Worm (Caenorhabditis elegans) whole organism, L2 larva: ENCODE measurements around the gene Y73F8A.14.
"Not testable (repeated sequence)": the region's sequence is repeated elsewhere in the genome, so short reads cannot be mapped to it uniquely, and the experiment has no call there.

Source experiments
- C34F6.9 ChIP-seq: fragments of 150-350 bp; optimal IDR thresholded peaks from 2 replicates; lab custom pipeline; 2014; ENCODE audit warnings: missing biosample characterization, missing genetic modification characterization
- F13H6.1 ChIP-seq: sonication (generic microtip); optimal IDR thresholded peaks from 2 replicates; lab custom pipeline; 2016; ENCODE audit warnings: missing genetic modification characterization, missing compliant biosample characterization
- Y55F3AM.14 ChIP-seq: fragments of 200-800 bp; sonication (Bioruptor generic); optimal IDR thresholded peaks from 2 replicates; lab custom pipeline; 2018; ENCODE audit warnings: mild to moderate bottlenecking, missing genetic modification characterization, missing compliant biosample characterization
- ZK546.5 ChIP-seq: sonication (generic microtip); optimal IDR thresholded peaks from 2 replicates; lab custom pipeline; 2017; ENCODE audit warnings: missing biosample characterization, missing genetic modification characterization
- alr-1 ChIP-seq: fragments of 150-350 bp; optimal IDR thresholded peaks from 2 replicates; lab custom pipeline; 2014; ENCODE audit warnings: missing biosample characterization, missing genetic modification characterization
- aly-2 ChIP-seq: fragments of 150-350 bp; optimal IDR thresholded peaks from 2 replicates; lab custom pipeline; 2014; ENCODE audit warnings: missing biosample characterization, missing genetic modification characterization
- ama-1 ChIP-seq: fragments of 150-350 bp; optimal IDR thresholded peaks from 2 replicates; lab custom pipeline; 2018; ENCODE audit warnings: inconsistent platforms
- blmp-1 ChIP-seq: sonication (generic microtip); optimal IDR thresholded peaks from 2 replicates; lab custom pipeline; 2017; ENCODE audit warnings: missing genetic modification characterization, mild to moderate bottlenecking, missing compliant biosample characterization, antibody characterized with exemption, moderate library complexity; ENCODE audit not compliant: insufficient read depth
- ceh-82 ChIP-seq: fragments of 150-350 bp; optimal IDR thresholded peaks from 2 replicates; lab custom pipeline; 2014; ENCODE audit warnings: missing biosample characterization, missing genetic modification characterization
- crh-2 ChIP-seq: sonication (generic microtip); optimal IDR thresholded peaks from 2 replicates; lab custom pipeline; 2017; ENCODE audit warnings: missing biosample characterization, missing genetic modification characterization
- elt-1 ChIP-seq: fragments of 150-350 bp; optimal IDR thresholded peaks from 2 replicates; lab custom pipeline; 2014; ENCODE audit warnings: missing biosample characterization, missing genetic modification characterization
- elt-3 ChIP-seq: sonication (generic microtip); optimal IDR thresholded peaks from 2 replicates; lab custom pipeline; 2017; ENCODE audit warnings: missing biosample characterization, missing genetic modification characterization
- fos-1 ChIP-seq: fragments of 150-350 bp; optimal IDR thresholded peaks from 2 replicates; lab custom pipeline; 2014; ENCODE audit warnings: missing biosample characterization, missing genetic modification characterization
- lin-11 ChIP-seq: fragments of 150-350 bp; sonication (generic microtip); optimal IDR thresholded peaks from 2 replicates; lab custom pipeline; 2014; ENCODE audit warnings: missing biosample characterization, missing genetic modification characterization, inconsistent platforms, mixed read lengths
- lin-13 ChIP-seq: fragments of 150-350 bp; optimal IDR thresholded peaks from 2 replicates; lab custom pipeline; 2014; ENCODE audit warnings: missing biosample characterization, missing genetic modification reagents, missing genetic modification characterization
- lin-39 ChIP-seq: fragments of 150-350 bp; optimal IDR thresholded peaks from 2 replicates; lab custom pipeline; 2014; ENCODE audit warnings: missing biosample characterization, missing genetic modification reagents, missing genetic modification characterization
- lsy-2 ChIP-seq, 2 experiments: fragments of 150-350 bp in 1 of 2; sonication (generic microtip) in 1 of 2; optimal IDR thresholded peaks; 2 replicates each; lab custom pipeline; 2014 to 2017; ENCODE audit warnings: missing biosample characterization in 2 of 2, missing genetic modification characterization in 2 of 2
- mab-5 ChIP-seq: fragments of 150-350 bp; optimal IDR thresholded peaks from 2 replicates; lab custom pipeline; 2014; ENCODE audit warnings: missing biosample characterization, missing genetic modification characterization
- mbf-1 ChIP-seq: sonication (generic microtip); optimal IDR thresholded peaks from 2 replicates; lab custom pipeline; 2017; ENCODE audit warnings: missing biosample characterization, missing genetic modification characterization
- mdl-1 ChIP-seq, 2 experiments: fragments of 150-350 bp in 1 of 2; sonication (generic microtip) in 1 of 2; optimal IDR thresholded peaks; 2 replicates each; lab custom pipeline; 2017; ENCODE audit warnings: missing biosample characterization in 2 of 2, missing genetic modification characterization in 2 of 2
- nhr-11 ChIP-seq: fragments of 150-350 bp; optimal IDR thresholded peaks from 2 replicates; lab custom pipeline; 2014; ENCODE audit warnings: missing biosample characterization, missing genetic modification characterization
- nhr-12 ChIP-seq: fragments of 150-350 bp; optimal IDR thresholded peaks from 2 replicates; lab custom pipeline; 2014; ENCODE audit warnings: missing biosample characterization, missing genetic modification characterization
- nhr-129 ChIP-seq: fragments of 150-350 bp; optimal IDR thresholded peaks from 2 replicates; lab custom pipeline; 2014; ENCODE audit warnings: missing biosample characterization, missing genetic modification characterization
- nhr-23 ChIP-seq: fragments of 150-350 bp; optimal IDR thresholded peaks from 2 replicates; lab custom pipeline; 2014; ENCODE audit warnings: missing biosample characterization, missing genetic modification reagents, missing genetic modification characterization
- nhr-237 ChIP-seq: fragments of 150-350 bp; optimal IDR thresholded peaks from 2 replicates; lab custom pipeline; 2014; ENCODE audit warnings: missing biosample characterization, missing genetic modification characterization
- nhr-6 ChIP-seq: fragments of 150-350 bp; optimal IDR thresholded peaks from 2 replicates; lab custom pipeline; 2014; ENCODE audit warnings: missing biosample characterization, missing genetic modification characterization
- nhr-77 ChIP-seq: fragments of 150-350 bp; optimal IDR thresholded peaks from 2 replicates; lab custom pipeline; 2014; ENCODE audit warnings: missing biosample characterization, missing genetic modification characterization
- peb-1 ChIP-seq: fragments of 150-350 bp; optimal IDR thresholded peaks from 2 replicates; lab custom pipeline; 2014; ENCODE audit warnings: missing biosample characterization, missing genetic modification characterization
- sma-3 ChIP-seq: sonication (generic microtip); optimal IDR thresholded peaks from 2 replicates; lab custom pipeline; 2016; ENCODE audit warnings: missing genetic modification reagents, missing genetic modification characterization, missing compliant biosample characterization
- sma-9 ChIP-seq, 2 experiments: fragments of 150-350 bp in 1 of 2; sonication (generic microtip) in 1 of 2; optimal IDR thresholded peaks; 2 replicates each; lab custom pipeline; 2014 to 2016; ENCODE audit warnings: missing genetic modification characterization in 2 of 2, mild to moderate bottlenecking in 1 of 2, missing biosample characterization in 1 of 2, missing compliant biosample characterization in 1 of 2, missing genetic modification reagents in 1 of 2, moderate library complexity in 1 of 2
- snpc-4 ChIP-seq: fragments of 150-350 bp; optimal IDR thresholded peaks from 2 replicates; lab custom pipeline; 2014; ENCODE audit warnings: missing biosample characterization, missing genetic modification characterization
- unc-39 ChIP-seq: fragments of 150-350 bp; optimal IDR thresholded peaks from 2 replicates; lab custom pipeline; 2014; ENCODE audit warnings: missing biosample characterization, missing genetic modification characterization
- zag-1 ChIP-seq: fragments of 150-350 bp; optimal IDR thresholded peaks from 2 replicates; lab custom pipeline; 2014; ENCODE audit warnings: missing biosample characterization, missing genetic modification characterization
- ztf-11 ChIP-seq: sonication (generic microtip); optimal IDR thresholded peaks from 2 replicates; lab custom pipeline; 2017; ENCODE audit warnings: missing biosample characterization, missing genetic modification characterization

Gene Y73F8A.14

DNA sequence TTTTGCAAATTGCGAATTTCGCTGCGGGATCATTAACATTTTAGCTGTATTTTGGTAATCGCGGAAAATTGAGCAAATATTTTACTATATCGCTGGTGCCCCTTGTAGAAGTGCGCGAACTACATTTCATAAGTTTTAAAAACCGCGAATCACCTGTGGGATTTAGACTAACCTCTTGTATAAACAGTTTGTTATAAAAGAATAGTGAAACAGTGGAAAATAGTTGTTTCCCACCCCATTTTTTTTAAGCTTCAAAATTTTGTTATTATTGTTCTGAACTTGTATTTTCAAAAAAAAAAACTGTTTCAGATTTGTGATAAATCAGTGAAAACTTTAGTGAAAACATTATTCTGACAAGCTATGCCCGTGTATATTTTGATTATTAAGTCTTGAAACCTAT lies 3.4 kb downstream of the Y73F8A.14 start:
- TF ChIP-seq elt-1 = no peak
- no peak for TF ChIP-seq nhr-23 (tag; lab: Kevin White, UChicago)
- no peak for TF ChIP-seq ztf-11

DNA sequence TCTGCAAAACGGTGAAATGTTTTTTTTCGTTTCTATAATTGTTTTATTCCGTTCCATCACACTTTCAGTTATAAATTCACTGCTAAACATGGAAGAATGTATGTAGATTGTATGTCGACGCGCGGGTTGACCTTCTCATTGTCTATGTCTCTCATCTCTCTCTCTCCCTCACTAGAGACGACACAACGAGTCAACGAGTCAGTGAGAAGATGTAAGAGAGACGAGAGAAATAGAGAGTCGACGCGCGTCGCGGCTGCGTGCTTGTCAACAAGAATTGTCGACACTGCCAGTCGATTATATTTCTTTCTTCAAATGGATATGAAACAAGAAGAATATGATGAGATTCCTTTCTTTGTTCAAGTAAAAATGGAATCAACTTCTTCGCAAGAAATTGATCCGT lies 6.9 kb downstream of the Y73F8A.14 start, which contains the start of gene Y73F8A.13:
Gene Y73F8A.13, plus strand, starts transcription at position 240 of the 400 bp plus-strand sequence.
- TF ChIP-seq C34F6.9 = peak; percentile 19
- TF ChIP-seq ceh-82 (tag; lab: Kevin White, UChicago) = no peak
- TF ChIP-seq zag-1 (tag; lab: Kevin White, UChicago) = no peak
- no peak for TF ChIP-seq crh-2
- TF ChIP-seq, all 48 proteins: peak for 1

DNA sequence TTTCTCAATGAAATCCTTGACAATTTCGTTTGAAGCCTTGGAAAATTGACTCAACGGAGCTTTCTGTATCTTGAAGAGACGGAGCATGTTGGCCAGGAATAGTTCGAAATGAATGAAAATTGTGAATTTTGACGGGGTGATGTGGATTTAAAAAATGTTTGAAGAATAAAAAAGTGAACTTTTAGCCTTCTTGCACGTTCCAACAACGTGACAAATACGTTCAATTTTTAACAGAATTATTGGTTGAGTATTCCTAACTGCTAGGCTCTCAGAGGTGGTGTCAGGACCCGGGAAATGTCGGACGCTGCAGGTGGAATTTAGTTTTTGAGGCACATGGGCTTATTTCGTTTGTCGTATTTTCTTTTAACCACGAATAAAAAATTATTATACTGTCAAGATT lies 7.3 kb downstream of the Y73F8A.14 start, which contains the start of gene Y73F8A.12:
Gene Y73F8A.12, minus strand, starts transcription at position 101 of the 400 bp plus-strand sequence.
- not testable (repeated sequence) for TF ChIP-seq nhr-129 (tag; lab: Kevin White, UChicago); sma-9 (GFP tag; optimal IDR thresholded peaks at IDR 0.05; lab: Kevin White, UChicago); sma-9 (tag; optimal IDR thresholded peaks at IDR 0.05; lab: Kevin White, UChicago); elt-3 (tag; lab: Kevin White, UChicago)

ce11 chrIV:15302151-15302550 lies 16.7 kb downstream of the Y73F8A.14 start, which contains the start of gene best-21:
Gene best-21 (plus strand): TSS chrIV:15302451.
- TF ChIP-seq blmp-1 (tag; lab: Kevin White, UChicago) = no peak
- TF ChIP-seq F13H6.1 = no peak
- no peak for TF ChIP-seq zag-1 (tag; lab: Kevin White, UChicago)
- TF ChIP-seq ZK546.5 (tag; lab: Kevin White, UChicago) = no peak
- no peak for TF ChIP-seq Y55F3AM.14 (GFP tag; lab: Kevin White, UChicago)
- no peak for TF ChIP-seq nhr-6
- no peak for TF ChIP-seq nhr-23 (tag; lab: Kevin White, UChicago)
- TF ChIP-seq, all 48 proteins: peak for 0

ce11 chrIV:15300041-15300440 lies 18.8 kb downstream of the Y73F8A.14 start:
- TF ChIP-seq C34F6.9 = no peak
- TF ChIP-seq lin-13 = no peak
- no peak for TF ChIP-seq lin-11 (tag; lab: Kevin White, UChicago)
- no peak for TF ChIP-seq nhr-12 (tag; lab: Kevin White, UChicago)
- no peak for TF ChIP-seq sma-3 (GFP tag; lab: Kevin White, UChicago)
- no peak for TF ChIP-seq crh-2
- TF ChIP-seq mab-5 (tag; lab: Kevin White, UChicago) = no peak
- TF ChIP-seq unc-39 (tag; lab: Kevin White, UChicago) = no peak

DNA sequence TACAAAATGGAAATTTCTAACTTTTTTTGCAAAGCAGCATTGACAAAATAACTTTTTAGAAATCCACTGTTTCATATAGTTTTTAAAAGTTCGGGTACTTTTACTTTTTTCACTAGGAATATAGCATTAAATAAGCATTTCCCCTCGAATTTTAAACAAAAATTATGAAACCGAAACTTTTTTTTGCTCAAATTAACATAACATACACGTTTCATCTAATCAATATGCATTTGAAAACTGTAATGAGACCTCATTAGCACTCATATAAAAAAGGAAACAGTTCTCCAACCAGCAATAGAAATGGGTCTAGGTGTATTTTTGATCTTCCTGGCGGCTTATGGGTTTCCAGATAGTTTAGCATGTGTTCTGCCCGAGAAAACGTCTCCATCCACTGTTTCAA lies 24.8 kb downstream of the Y73F8A.14 start, which contains the start of gene Y73F8A.10:
Gene Y73F8A.10, plus strand, starts transcription at position 301 of the 400 bp plus-strand sequence.
- no peak for TF ChIP-seq nhr-6
- no peak for TF ChIP-seq lin-39 (tag; lab: Kevin White, UChicago)
- no peak for TF ChIP-seq fos-1 (tag; lab: Kevin White, UChicago)
- TF ChIP-seq alr-1 (tag; lab: Kevin White, UChicago) = no peak
- no peak for TF ChIP-seq blmp-1 (tag; lab: Kevin White, UChicago)
- TF ChIP-seq nhr-11 (tag; lab: Kevin White, UChicago) = no peak
- TF ChIP-seq F13H6.1 = no peak
- no peak for TF ChIP-seq mdl-1 (tag; optimal IDR thresholded peaks at IDR 0.05; lab: Kevin White, UChicago)
- no peak for TF ChIP-seq nhr-237 (tag; lab: Kevin White, UChicago)
- TF ChIP-seq ama-1 = no peak
- no peak for TF ChIP-seq lsy-2 (tag; optimal IDR thresholded peaks at IDR 0.05; lab: Kevin White, UChicago)
- no peak for TF ChIP-seq snpc-4 (tag; lab: Kevin White, UChicago)
- no peak for TF ChIP-seq nhr-77 (tag; lab: Kevin White, UChicago)
- no peak for TF ChIP-seq aly-2 (tag; lab: Kevin White, UChicago)
- TF ChIP-seq ceh-82 (tag; lab: Kevin White, UChicago) = no peak
- TF ChIP-seq C34F6.9 = no peak
- no peak for TF ChIP-seq mbf-1 (tag; lab: Kevin White, UChicago)
- TF ChIP-seq peb-1 (tag; lab: Kevin White, UChicago) = no peak
